Worm (Caenorhabditis elegans) whole organism, young adult: ENCODE measurements around the gene lipl-2.

ENCODE experiments used
- B0019.2 ChIP-seq: fragments of 200-800 bp; sonication (Bioruptor generic); conservative IDR thresholded peaks from 2 replicates; pipeline ENCODE4 v1.3.6; 2022; ENCODE audit warnings: missing genetic modification reagents, missing genetic modification characterization, missing compliant biosample characterization
- C17E4.6 ChIP-seq: fragments of 200-800 bp; sonication (Bioruptor generic); IDR thresholded peaks from 2 replicates; pipeline ENCODE4 v1.3.6; 2022; ENCODE audit warnings: missing genetic modification reagents, missing genetic modification characterization, missing compliant biosample characterization
- F23B12.7 ChIP-seq: sonication (generic microtip); optimal IDR thresholded peaks from 2 replicates; lab custom pipeline; 2017; ENCODE audit warnings: missing genetic modification characterization, mild to moderate bottlenecking, missing compliant biosample characterization, antibody characterized with exemption, moderate library complexity; ENCODE audit not compliant: insufficient read depth
- F37B4.10 ChIP-seq: fragments of 200-800 bp; sonication (Bioruptor generic); IDR thresholded peaks from 2 replicates; pipeline ENCODE4 v1.3.6; 2022; ENCODE audit warnings: missing genetic modification characterization, missing compliant biosample characterization
- F49E8.2 ChIP-seq: sonication (generic microtip); optimal IDR thresholded peaks from 3 replicates; lab custom pipeline; 2017; ENCODE audit warnings: missing genetic modification characterization, mild to moderate bottlenecking, missing compliant biosample characterization, antibody characterized with exemption, moderate library complexity; ENCODE audit not compliant: insufficient read depth
- F55B11.4 ChIP-seq: sonication (generic microtip); optimal IDR thresholded peaks from 2 replicates; lab custom pipeline; 2016; ENCODE audit warnings: missing compliant biosample characterization, missing genetic modification characterization, borderline replicate concordance; ENCODE audit not compliant: insufficient read depth
- F57C9.4 ChIP-seq: sonication (generic microtip); optimal IDR thresholded peaks from 2 replicates; lab custom pipeline; 2017; ENCODE audit warnings: mild to moderate bottlenecking, missing genetic modification characterization, missing compliant biosample characterization
- K11D2.4 ChIP-seq: fragments of 200-800 bp; sonication (Bioruptor generic); IDR thresholded peaks from 2 replicates; pipeline ENCODE4 v1.3.6; 2022; ENCODE audit warnings: missing genetic modification reagents, missing genetic modification characterization, missing compliant biosample characterization
- T07F8.4 ChIP-seq: sonication (generic microtip); optimal IDR thresholded peaks from 2 replicates; lab custom pipeline; 2016; ENCODE audit warnings: mild to moderate bottlenecking, missing genetic modification characterization, moderate library complexity, missing compliant biosample characterization
- Y53G8AR.9 ChIP-seq: fragments of 200-800 bp; sonication (Bioruptor generic); conservative IDR thresholded peaks from 2 replicates; pipeline ENCODE4 v1.3.6; 2022; ENCODE audit warnings: missing genetic modification reagents, missing genetic modification characterization, missing compliant biosample characterization
- Y56A3A.18 ChIP-seq: fragments of 200-800 bp; sonication (Bioruptor generic); IDR thresholded peaks from 2 replicates; pipeline ENCODE4 v1.3.6; 2022; ENCODE audit warnings: missing genetic modification reagents, missing genetic modification characterization, missing compliant biosample characterization
- Y79H2A.3 ChIP-seq: fragments of 200-800 bp; sonication (Bioruptor generic); conservative IDR thresholded peaks from 2 replicates; pipeline ENCODE4 v1.3.6; 2022; ENCODE audit warnings: missing genetic modification reagents, missing genetic modification characterization, missing compliant biosample characterization
- ama-1 ChIP-seq, 3 experiments: fragments of 150-350 bp in 1 of 3; sonication (generic microtip) in 2 of 3; optimal IDR thresholded peaks; 2 replicates each; lab custom pipeline; 2014 to 2018; ENCODE audit warnings: missing biosample characterization in 2 of 3, missing genetic modification characterization in 2 of 3, missing genetic modification reagents in 2 of 3
- aptf-2 ChIP-seq: fragments of 200-800 bp; sonication (Bioruptor generic); conservative IDR thresholded peaks from 2 replicates; pipeline ENCODE4 v1.3.6; 2022; ENCODE audit warnings: missing genetic modification reagents, missing genetic modification characterization, missing compliant biosample characterization
- aptf-3 ChIP-seq: fragments of 200-800 bp; sonication (Bioruptor generic); IDR thresholded peaks from 2 replicates; pipeline ENCODE4 v1.3.6; 2022; ENCODE audit warnings: missing genetic modification characterization, missing compliant biosample characterization
- attf-6 ChIP-seq: fragments of 200-800 bp; sonication (Bioruptor generic); IDR thresholded peaks from 2 replicates; pipeline ENCODE4 v1.3.6; 2022; ENCODE audit warnings: missing genetic modification reagents, missing genetic modification characterization, missing compliant biosample characterization
- cebp-2 ChIP-seq: fragments of 200-800 bp; sonication (Bioruptor generic); IDR thresholded peaks from 2 replicates; pipeline ENCODE4 v1.3.6; 2022; ENCODE audit warnings: missing genetic modification characterization, missing compliant biosample characterization
- ceh-100 ChIP-seq: fragments of 200-800 bp; sonication (Bioruptor generic); IDR thresholded peaks from 2 replicates; pipeline ENCODE4 v1.3.6; 2022; ENCODE audit warnings: missing genetic modification reagents, missing genetic modification characterization, missing compliant biosample characterization
- ceh-27 ChIP-seq: fragments of 200-800 bp; sonication (Bioruptor generic); optimal IDR thresholded peaks from 2 replicates; lab custom pipeline; 2018; ENCODE audit warnings: mild to moderate bottlenecking, missing genetic modification characterization, moderate library complexity, missing compliant biosample characterization
- ceh-58 ChIP-seq: fragments of 200-800 bp; sonication (Bioruptor generic); IDR thresholded peaks from 2 replicates; pipeline ENCODE4 v1.3.6; 2022; ENCODE audit warnings: missing genetic modification characterization, missing compliant biosample characterization
- chd-7 ChIP-seq: sonication (generic microtip); optimal IDR thresholded peaks from 2 replicates; lab custom pipeline; 2016; ENCODE audit warnings: mild to moderate bottlenecking, missing genetic modification characterization, moderate library complexity, missing compliant biosample characterization
- gei-17 ChIP-seq: fragments of 200-800 bp; sonication (Bioruptor generic); optimal IDR thresholded peaks from 2 replicates; lab custom pipeline; 2018; ENCODE audit warnings: mild to moderate bottlenecking, missing genetic modification characterization, missing compliant biosample characterization
- hlh-26 ChIP-seq: fragments of 200-800 bp; sonication (Bioruptor generic); conservative IDR thresholded peaks from 2 replicates; pipeline ENCODE4 v1.3.6; 2022; ENCODE audit warnings: missing genetic modification reagents, missing genetic modification characterization, missing compliant biosample characterization
- hrde-1 ChIP-seq: sonication (generic microtip); optimal IDR thresholded peaks from 2 replicates; lab custom pipeline; 2016; ENCODE audit warnings: missing genetic modification characterization, mild to moderate bottlenecking, missing compliant biosample characterization, moderate library complexity, missing genotype, missing genetic modification reagents, borderline replicate concordance
- let-607 ChIP-seq, 2 experiments: fragments of 200-800 bp in 1 of 2; sonication (Bioruptor generic) in 1 of 2; sonication (generic microtip) in 1 of 2; optimal IDR thresholded peaks; 2 replicates each; lab custom pipeline; 2016 to 2018; ENCODE audit warnings: mild to moderate bottlenecking in 2 of 2, missing compliant biosample characterization in 2 of 2, missing genetic modification characterization in 2 of 2, moderate library complexity in 2 of 2, missing genotype in 1 of 2
- lin-40 ChIP-seq: sonication (generic microtip); optimal IDR thresholded peaks from 2 replicates; lab custom pipeline; 2016; ENCODE audit warnings: missing genetic modification characterization, mild to moderate bottlenecking, missing compliant biosample characterization, missing genotype, missing genetic modification reagents
- lin-54 ChIP-seq: fragments of 200-800 bp; sonication (Bioruptor generic); optimal IDR thresholded peaks from 2 replicates; lab custom pipeline; 2018; ENCODE audit warnings: mild to moderate bottlenecking, missing genetic modification characterization, missing compliant biosample characterization
- lir-1 ChIP-seq: fragments of 200-800 bp; sonication (Bioruptor generic); conservative IDR thresholded peaks from 2 replicates; pipeline ENCODE4 v1.3.6; 2022; ENCODE audit warnings: missing genetic modification reagents, missing genetic modification characterization, missing compliant biosample characterization
- madf-3 ChIP-seq: fragments of 200-800 bp; sonication (Bioruptor generic); IDR thresholded peaks from 2 replicates; pipeline ENCODE4 v1.3.6; 2022; ENCODE audit warnings: missing genetic modification reagents, missing genetic modification characterization, missing compliant biosample characterization
- madf-6 ChIP-seq: fragments of 200-800 bp; sonication (Bioruptor generic); IDR thresholded peaks from 2 replicates; pipeline ENCODE4 v1.3.6; 2022; ENCODE audit warnings: missing genetic modification reagents, missing genetic modification characterization, missing compliant biosample characterization
- mxl-1 ChIP-seq: sonication (generic microtip); optimal IDR thresholded peaks from 2 replicates; lab custom pipeline; 2016; ENCODE audit warnings: missing genetic modification characterization, missing compliant biosample characterization
- nfya-1 ChIP-seq: sonication (generic microtip); optimal IDR thresholded peaks from 2 replicates; lab custom pipeline; 2017; ENCODE audit warnings: antibody characterized with exemption, missing compliant biosample characterization, missing genetic modification characterization, borderline replicate concordance; ENCODE audit not compliant: insufficient read depth
- nfya-2 ChIP-seq: fragments of 200-800 bp; sonication (Bioruptor generic); IDR thresholded peaks from 2 replicates; pipeline ENCODE4 v1.3.6; 2022; ENCODE audit warnings: missing genetic modification reagents, missing genetic modification characterization, missing compliant biosample characterization
- nhr-80 ChIP-seq: sonication (generic microtip); optimal IDR thresholded peaks from 2 replicates; lab custom pipeline; 2016; ENCODE audit warnings: missing genetic modification characterization, missing compliant biosample characterization
- nhr-90 ChIP-seq: sonication (generic microtip); optimal IDR thresholded peaks from 2 replicates; lab custom pipeline; 2016; ENCODE audit warnings: missing genotype, mild to moderate bottlenecking, missing genetic modification characterization, missing compliant biosample characterization
- rcor-1 ChIP-seq: fragments of 200-800 bp; sonication (Bioruptor generic); IDR thresholded peaks from 2 replicates; pipeline ENCODE4 v1.3.6; 2022; ENCODE audit warnings: missing genetic modification reagents, missing genetic modification characterization, missing compliant biosample characterization
- sdz-38 ChIP-seq: sonication (generic microtip); optimal IDR thresholded peaks from 2 replicates; lab custom pipeline; 2016; ENCODE audit warnings: missing genotype, missing genetic modification characterization, missing compliant biosample characterization
- sea-2 ChIP-seq: fragments of 200-800 bp; sonication (Bioruptor generic); IDR thresholded peaks from 2 replicates; pipeline ENCODE4 v1.3.6; 2022; ENCODE audit warnings: missing genetic modification characterization, missing compliant biosample characterization
- snpc-3.4 ChIP-seq: sonication (generic microtip); optimal IDR thresholded peaks from 2 replicates; lab custom pipeline; 2017; ENCODE audit warnings: missing genetic modification characterization, mild to moderate bottlenecking, missing compliant biosample characterization, antibody characterized with exemption, moderate library complexity, missing genotype, missing genetic modification reagents
- sptf-2 ChIP-seq: fragments of 200-800 bp; sonication (Bioruptor generic); optimal IDR thresholded peaks from 2 replicates; lab custom pipeline; 2018; ENCODE audit warnings: mild to moderate bottlenecking, missing genetic modification characterization, missing compliant biosample characterization
- unc-62 ChIP-seq: fragments of 150-350 bp; optimal IDR thresholded peaks from 2 replicates; lab custom pipeline; 2014; ENCODE audit warnings: missing biosample characterization, missing genetic modification reagents, missing genetic modification characterization
- ztf-26 ChIP-seq: sonication (generic microtip); optimal IDR thresholded peaks from 2 replicates; lab custom pipeline; 2017; ENCODE audit warnings: missing genetic modification characterization, missing compliant biosample characterization
- ztf-28 ChIP-seq: fragments of 200-800 bp; sonication (Bioruptor generic); IDR thresholded peaks from 2 replicates; pipeline ENCODE4 v1.3.6; 2022; ENCODE audit warnings: missing genetic modification reagents, missing genetic modification characterization, missing compliant biosample characterization
- ztf-6 ChIP-seq: fragments of 200-800 bp; sonication (Bioruptor generic); IDR thresholded peaks from 2 replicates; pipeline ENCODE4 v1.3.6; 2022; ENCODE audit warnings: missing genetic modification reagents, missing genetic modification characterization, missing compliant biosample characterization

The lipl-2 gene

ce11 chrV:9786721-9787131 is 4.6 kb upstream of the lipl-2 start, which contains the start of gene F46B6.6 (continued):
- peak; percentile 80 for TF ChIP-seq chd-7
- no peak for TF ChIP-seq sea-2 (GFP tag; lab: Robert Waterston, UW)
- TF ChIP-seq, all 124 proteins: peak for 36

- TF ChIP-seq ama-1 (optimal IDR thresholded peaks at IDR 0.05; lab: Kevin White, UChicago) (no peak), ama-1 (GFP tag; optimal IDR thresholded peaks at IDR 0.05; lab: Kevin White, UChicago) (no peak), hlh-26 (GFP tag; lab: Robert Waterston, UW) (no peak), snpc-3.4 (tag; lab: Kevin White, UChicago) (no peak), lir-1 (GFP tag; lab: Robert Waterston, UW) (peak; percentile 89), ztf-6 (GFP tag; lab: Robert Waterston, UW) (0 out of 2 replicates have a peak, but pooled peaks have one; percentile 42), aptf-3 (GFP tag; lab: Robert Waterston, UW) (no peak), F37B4.10 (GFP tag; lab: Robert Waterston, UW) (0 out of 2 replicates have a peak, but pooled peaks have one; percentile 78), C17E4.6 (GFP tag; lab: Robert Waterston, UW) (peak; percentile 54; the same call in 1 of the 2 replicates), ceh-100 (GFP tag; lab: Robert Waterston, UW) (peak; percentile 82), F55B11.4 (tag; lab: Kevin White, UChicago) (no peak), T07F8.4 (tag; lab: Kevin White, UChicago) (no peak), sptf-2 (GFP tag; lab: Kevin White, UChicago) (no peak), F23B12.7 (tag; lab: Kevin White, UChicago) (peak; percentile 55), sea-2 (GFP tag; lab: Robert Waterston, UW) (peak; percentile 70; the same call in 1 of the 2 replicates), rcor-1 (peak; percentile 92), unc-62 (no peak), ztf-26 (tag; lab: Kevin White, UChicago) (peak; percentile 97), F49E8.2 (tag; lab: Kevin White, UChicago) (peak; percentile 3), sdz-38 (tag; lab: Kevin White, UChicago) (no peak), B0019.2 (GFP tag; lab: Robert Waterston, UW) (no peak), K11D2.4 (GFP tag; lab: Robert Waterston, UW) (peak; percentile 96), let-607 (tag; optimal IDR thresholded peaks at IDR 0.05; lab: Kevin White, UChicago) (peak; percentile 97 to 98), gei-17 (peak; percentile 89), cebp-2 (peak; percentile 65; the same call in 1 of the 2 replicates), F57C9.4 (tag; lab: Kevin White, UChicago) (no peak), attf-6 (GFP tag; lab: Robert Waterston, UW) (0 out of 2 replicates have a peak, but pooled peaks have one; percentile 11), nhr-90 (peak; percentile 77), madf-6 (peak; percentile 69), nhr-80 (tag; lab: Kevin White, UChicago) (peak; percentile 99), ztf-28 (GFP tag; lab: Robert Waterston, UW) (no peak), ceh-27 (GFP tag; lab: Kevin White, UChicago) (peak; percentile 97), mxl-1 (tag; lab: Kevin White, UChicago) (no peak), Y79H2A.3 (GFP tag; lab: Robert Waterston, UW) (no peak), Y53G8AR.9 (GFP tag; lab: Robert Waterston, UW) (peak; percentile 95), madf-3 (GFP tag; lab: Robert Waterston, UW) (peak; percentile 88), lin-40 (tag; lab: Kevin White, UChicago) (peak; percentile 97), ceh-58 (GFP tag; lab: Robert Waterston, UW) (no peak), nfya-2 (GFP tag; lab: Robert Waterston, UW) (no peak), aptf-2 (GFP tag; lab: Robert Waterston, UW) (0 out of 2 replicates have a peak, but pooled peaks have one; percentile 20), nfya-1 (tag; lab: Kevin White, UChicago) (no peak), Y56A3A.18 (GFP tag; lab: Robert Waterston, UW) (peak; percentile 94), hrde-1 (tag; lab: Kevin White, UChicago) (no peak), lin-54 (GFP tag; lab: Kevin White, UChicago) (peak; percentile 91)
These were observed 1.6 kb upstream of the lipl-2 start, which contains the start of gene ztf-7 for ce11 chrV:9789657-9790261. TSS of gene ztf-7 (minus strand) at chrV:9789707.
